Fruit fly (Drosophila melanogaster): ENCODE measurements around the gene CG42724.
A peak's percentile ranks its signal among the peaks of the same experiment; 100 is the strongest.

CG42724 gene

dm6 chr3R:6410412-6411225 lies 42.5 kb upstream of the CG42724 start (continued):
- TF ChIP-seq ac (GFP tag; optimal IDR thresholded peaks at IDR 0.05) (peak; percentile 3), CG10543 (GFP tag; optimal IDR thresholded peaks at IDR 0.05) (peak; percentile 79), z (GFP tag; IDR thresholded peaks at IDR 0.05) (no peak), vfl (GFP tag; optimal IDR thresholded peaks at IDR 0.05) (peak; percentile 65), CG31224 (GFP tag; IDR thresholded peaks at IDR 0.05) (peak; percentile 51), CG17829 (tag; optimal IDR thresholded peaks at IDR 0.05) (peak; percentile 88), Camta (GFP tag; optimal IDR thresholded peaks at IDR 0.05) (peak; percentile 83), ci (GFP tag; IDR thresholded peaks at IDR 0.05) (peak; percentile 53; the same call in 2 of the 3 replicates), CG16779 (GFP tag; IDR thresholded peaks at IDR 0.05) (no peak), CHES-1-like (GFP tag; optimal IDR thresholded peaks at IDR 0.05) (peak; percentile 77), CG10209 (GFP tag; optimal IDR thresholded peaks at IDR 0.05) (peak; percentile 88), kay (GFP tag; optimal IDR thresholded peaks at IDR 0.05) (peak; percentile 78), ssp (GFP tag; IDR thresholded peaks at IDR 0.05) (peak; percentile 49; the same call in 1 of the 2 replicates), al (GFP tag; IDR thresholded peaks at IDR 0.05) (no peak; the same call in 1 of the 2 replicates), H15 (GFP tag; IDR thresholded peaks at IDR 0.05) (peak; percentile 45; the same call in 2 of the 3 replicates), sr (GFP tag; IDR thresholded peaks at IDR 0.05) (no peak), CG11456 (GFP tag; IDR thresholded peaks at IDR 0.05) (0 out of 3 replicates have a peak, but pooled peaks have one; percentile 66), Fer3 (tag; optimal IDR thresholded peaks at IDR 0.05) (peak; percentile 81), CG31388 (GFP tag; optimal IDR thresholded peaks at IDR 0.05) (peak; percentile 72), cad (GFP tag; optimal IDR thresholded peaks at IDR 0.05) (no peak), unc-4 (GFP tag; IDR thresholded peaks at IDR 0.05; ENCODE audit: partially characterized antibody) (no peak), bab2 (GFP tag; optimal IDR thresholded peaks at IDR 0.05) (peak; percentile 77), crol (GFP tag; IDR thresholded peaks at IDR 0.05) (peak; percentile 99), peb (GFP tag; IDR thresholded peaks at IDR 0.05) (peak; percentile 14; the same call in 1 of the 2 replicates), abd-A (tag; optimal IDR thresholded peaks at IDR 0.05) (peak; percentile 89), bsh (GFP tag; optimal IDR thresholded peaks at IDR 0.05) (peak; percentile 51 to 84), CG12071 (GFP tag; optimal IDR thresholded peaks at IDR 0.05) (peak; percentile 75), Stat92E (GFP tag; optimal IDR thresholded peaks at IDR 0.05) (peak in 1 of 3 experiments; percentile 58), cato (GFP tag; optimal IDR thresholded peaks at IDR 0.05; ENCODE audit: borderline replicate concordance) (peak; percentile 79), CG15514 (GFP tag; optimal IDR thresholded peaks at IDR 0.05) (peak; percentile 54), Dek (tag; optimal IDR thresholded peaks at IDR 0.05) (peak; percentile 81), onecut (GFP tag; IDR thresholded peaks at IDR 0.05) (peak; percentile 52), Bgb (GFP tag; IDR thresholded peaks at IDR 0.05; ENCODE audit: partially characterized antibody) (no peak; the same call in 1 of the 2 replicates), dmrt99B (tag; optimal IDR thresholded peaks at IDR 0.05) (peak; percentile 95), ase (GFP tag; IDR thresholded peaks at IDR 0.05) (peak; percentile 21; the same call in 1 of the 3 replicates), az2 (GFP tag; optimal IDR thresholded peaks at IDR 0.05) (peak; percentile 89), NK7.1 (GFP tag; optimal IDR thresholded peaks at IDR 0.05) (peak; percentile 73), CG8388 (GFP tag; optimal IDR thresholded peaks at IDR 0.05) (peak; percentile 85), CG14860 (GFP tag; IDR thresholded peaks at IDR 0.05; ENCODE audit: partially characterized antibody) (no peak), nerfin-1 (tag; optimal IDR thresholded peaks at IDR 0.05) (peak; percentile 87), kah (GFP tag; optimal IDR thresholded peaks at IDR 0.05) (peak; percentile 61), Bdp1 (GFP tag; optimal IDR thresholded peaks at IDR 0.05) (peak; percentile 59), CG8290 (GFP tag; optimal IDR thresholded peaks at IDR 0.05) (peak; percentile 53), CG8290 (tag; optimal IDR thresholded peaks at IDR 0.05) (peak in 1 of 2 experiments; percentile 81), vvl (GFP tag; IDR thresholded peaks at IDR 0.05) (peak; percentile 63), Nf-YC (tag; optimal IDR thresholded peaks at IDR 0.05) (peak; percentile 79), D19B (GFP tag; optimal IDR thresholded peaks at IDR 0.05) (peak; percentile 80), CG8924 (tag; optimal IDR thresholded peaks at IDR 0.05) (peak; percentile 94)
